Fruit fly (Drosophila melanogaster) whole organism, pupa: Measurements from ENCODE around the gene CG42268.

Experiments used
- CG10348 ChIP-seq: fragments of 200-800 bp; sonication (Bioruptor generic); IDR thresholded peaks from 2 replicates; pipeline ENCODE4 v1.3.6; 2022; ENCODE audit warnings: missing biosample characterization, missing genetic modification characterization
- CG17806 ChIP-seq: fragments of 200-800 bp; sonication (Bioruptor generic); optimal IDR thresholded peaks from 2 replicates; lab custom pipeline; 2018; ENCODE audit warnings: missing biosample characterization, mild to moderate bottlenecking, missing genetic modification characterization, moderate library complexity
- CG34367 ChIP-seq: fragments of 200-800 bp; sonication (Bioruptor generic); optimal IDR thresholded peaks from 2 replicates; lab custom pipeline; 2018; ENCODE audit warnings: missing biosample characterization, mild to moderate bottlenecking, missing genetic modification characterization
- CG4496 ChIP-seq: fragments of 200-800 bp; sonication (Bioruptor generic); IDR thresholded peaks from 3 replicates; pipeline ENCODE4 v1.3.6; 2022; ENCODE audit warnings: missing biosample characterization, missing genetic modification characterization
- CG8159 ChIP-seq: fragments of 200-800 bp; sonication (Bioruptor generic); optimal IDR thresholded peaks from 3 replicates; lab custom pipeline; 2018; ENCODE audit warnings: missing biosample characterization, mild to moderate bottlenecking, missing genetic modification characterization, moderate library complexity
- EcR ChIP-seq: fragments of 200-800 bp; sonication (Bioruptor generic); optimal IDR thresholded peaks from 3 replicates; lab custom pipeline; 2019; ENCODE audit warnings: missing biosample characterization, missing genetic modification characterization, mild to moderate bottlenecking, moderate library complexity, missing genetic modification reagents
- Ets98B ChIP-seq: fragments of 200-800 bp; sonication (Bioruptor generic); IDR thresholded peaks from 2 replicates; pipeline ENCODE4 v1.3.6; 2022; ENCODE audit warnings: missing biosample characterization, missing genetic modification characterization
- Pif1B ChIP-seq: fragments of 200-800 bp; sonication (Bioruptor generic); optimal IDR thresholded peaks from 3 replicates; lab custom pipeline; 2016; ENCODE audit warnings: missing biosample characterization, missing genetic modification characterization
- Snoo ChIP-seq: fragments of 200-800 bp; sonication (Bioruptor generic); optimal IDR thresholded peaks from 3 replicates; lab custom pipeline; 2017; ENCODE audit warnings: missing biosample characterization, mild to moderate bottlenecking, missing genetic modification characterization, inconsistent platforms
- rn ChIP-seq: fragments of 200-800 bp; sonication (Bioruptor generic); IDR thresholded peaks from 2 replicates; pipeline ENCODE4 v1.3.6; 2022; ENCODE audit warnings: missing biosample characterization, missing genetic modification characterization

dm6 chr3L:9720102-9720501 lies 40.1 kb downstream of the CG42268 start:
- no peak for TF ChIP-seq CG34367
- TF ChIP-seq Snoo (tag; lab: Kevin White, UChicago) = no peak
- no peak for TF ChIP-seq Ets98B
- no peak for TF ChIP-seq Pif1B (GFP tag; lab: Kevin White, UChicago)
- TF ChIP-seq rn (GFP tag; lab: Robert Waterston, UW) = no peak
- no peak for TF ChIP-seq CG8159 (tag; lab: Kevin White, UChicago)
- no peak for TF ChIP-seq CG4496
- no peak for TF ChIP-seq EcR (GFP tag; lab: Kevin White, UChicago)
- no peak for TF ChIP-seq CG10348
- no peak for TF ChIP-seq CG17806 (tag; lab: Kevin White, UChicago)
